Worm (Caenorhabditis elegans): ENCODE data around the gene R102.3.
A peak's percentile ranks its signal among the peaks of the same experiment; 100 is the strongest.
"Not testable (repeated sequence)": the region's sequence is repeated elsewhere in the genome, so short reads cannot be mapped to it uniquely, and the experiment has no call there.

The R102.3 gene

DNA sequence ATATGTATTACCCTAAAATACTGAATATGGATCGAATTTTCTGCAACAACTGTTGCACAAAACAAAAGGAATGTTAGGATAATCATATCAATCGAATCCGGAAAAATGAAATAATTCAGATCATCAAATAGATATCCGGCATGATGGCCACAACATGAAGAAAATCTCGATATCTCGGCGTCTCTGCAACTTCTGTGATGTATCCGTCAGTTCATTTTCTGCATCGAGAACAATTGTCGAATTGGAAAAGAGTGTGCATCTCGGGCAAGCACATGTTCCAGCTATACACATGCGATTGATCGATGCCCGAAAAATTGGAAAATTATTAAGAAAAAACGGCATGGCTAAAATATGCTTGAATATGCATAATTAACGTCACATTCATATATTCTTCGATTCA is 3.6 kb upstream of the R102.3 start, which contains the start of the genes K08C7.6 and R102.1:
K08C7.6 (minus strand) TSS at position 101 of the 400 bp plus-strand sequence.
R102.1 (plus strand) TSS at position 291 of the 400 bp plus-strand sequence.
- TF ChIP-seq ttx-3 (tag; optimal IDR thresholded peaks at IDR 0.05): no peak
- TF ChIP-seq unc-86 (tag; optimal IDR thresholded peaks at IDR 0.05): no peak
- no peak for TF ChIP-seq rnt-1 (tag; optimal IDR thresholded peaks at IDR 0.05)
- TF ChIP-seq unc-3 (GFP tag; conservative IDR thresholded peaks at IDR 0.05): no peak
- TF ChIP-seq unc-3 (tag; optimal IDR thresholded peaks at IDR 0.05): no peak
- no peak for TF ChIP-seq C38D4.7 (GFP tag; optimal IDR thresholded peaks at IDR 0.05)
- TF ChIP-seq ets-4 (tag; optimal IDR thresholded peaks at IDR 0.05): no peak

ce11 chrIV:10687307-10687706 is 2.0 kb upstream of the R102.3 start, which contains the start of gene R102.2:
R102.2 (plus strand) TSS chrIV:10687607.
- not testable (repeated sequence) for TF ChIP-seq K09A11.1 (tag; optimal IDR thresholded peaks at IDR 0.05; ENCODE audit: insufficient read depth); ets-4 (tag; optimal IDR thresholded peaks at IDR 0.05); hlh-6 (tag; optimal IDR thresholded peaks at IDR 0.05)

ce11 chrIV:10690139-10690538 is 822 bp downstream of the R102.3 start, which contains the start of gene R102.8:
R102.8 (minus strand) TSS chrIV:10690239.
- TF ChIP-seq lin-11 (tag; optimal IDR thresholded peaks at IDR 0.05) (no peak), C08G9.2 (tag; optimal IDR thresholded peaks at IDR 0.05) (no peak), npax-4 (tag; optimal IDR thresholded peaks at IDR 0.05) (no peak), C38D4.7 (GFP tag; optimal IDR thresholded peaks at IDR 0.05) (no peak), mec-3 (tag; optimal IDR thresholded peaks at IDR 0.05; ENCODE audit: borderline replicate concordance) (no peak), unc-55 (GFP tag; optimal IDR thresholded peaks at IDR 0.05) (no peak), hlh-6 (tag; optimal IDR thresholded peaks at IDR 0.05) (no peak), ref-2 (tag; optimal IDR thresholded peaks at IDR 0.05) (no peak), ceh-14 (tag; optimal IDR thresholded peaks at IDR 0.05) (no peak), ama-1 (optimal IDR thresholded peaks at IDR 0.05) (no peak), ahr-1 (tag; optimal IDR thresholded peaks at IDR 0.05) (no peak), pqm-1 (tag; optimal IDR thresholded peaks at IDR 0.05) (no peak), nfya-1 (tag; optimal IDR thresholded peaks at IDR 0.05) (no peak)

DNA sequence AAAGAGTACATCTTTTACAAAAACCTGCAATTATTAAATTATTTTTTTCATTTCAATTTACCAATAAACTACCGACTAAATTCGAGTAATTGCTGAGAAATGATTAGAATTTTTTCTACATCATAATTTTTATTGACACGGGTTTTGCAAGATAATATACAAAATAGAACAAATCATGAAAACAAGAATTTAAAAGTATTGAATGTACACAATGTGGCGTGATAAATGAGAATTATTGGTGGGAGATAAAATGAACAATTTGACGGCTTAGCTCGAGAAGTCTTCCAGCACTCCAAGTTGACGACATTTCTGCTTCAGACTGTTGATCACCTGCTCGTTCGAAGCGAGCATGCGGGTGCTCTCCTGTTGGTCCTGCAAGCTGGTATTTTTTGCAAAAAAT is 5.9 kb downstream of the R102.3 start, which contains the start of gene R102.4:
R102.4 (minus strand) TSS at position 101 of the 400 bp plus-strand sequence.
- TF ChIP-seq fkh-6 (tag; optimal IDR thresholded peaks at IDR 0.05) (no peak), elt-2 (tag; optimal IDR thresholded peaks at IDR 0.05) (no peak), K09A11.1 (tag; optimal IDR thresholded peaks at IDR 0.05; ENCODE audit: insufficient read depth) (no peak), fax-1 (tag; optimal IDR thresholded peaks at IDR 0.05) (no peak), pros-1 (tag; optimal IDR thresholded peaks at IDR 0.05) (no peak)

- no peak for TF ChIP-seq unc-42 (tag; optimal IDR thresholded peaks at IDR 0.05)
- peak; percentile 28 for TF ChIP-seq ceh-18 (tag; optimal IDR thresholded peaks at IDR 0.05)
- TF ChIP-seq dve-1 (tag; optimal IDR thresholded peaks at IDR 0.05): no peak
- TF ChIP-seq pat-9 (tag; optimal IDR thresholded peaks at IDR 0.05): no peak
- peak; percentile 23 for TF ChIP-seq unc-55 (GFP tag; optimal IDR thresholded peaks at IDR 0.05)
- TF ChIP-seq C08G9.2 (tag; optimal IDR thresholded peaks at IDR 0.05): no peak
- TF ChIP-seq hlh-30 (tag; optimal IDR thresholded peaks at IDR 0.05; ENCODE audit: insufficient read depth): peak; percentile 79
- no peak for TF ChIP-seq che-1 (tag; optimal IDR thresholded peaks at IDR 0.05)
Measured at ce11 chrIV:10697022-10697979, 8.0 kb downstream of the R102.3 start, which contains the start of gene allo-1. allo-1 (minus strand) TSS chrIV:10697072.

Data from whole organism, late embryonic.